Worm (Caenorhabditis elegans) whole organism, L1 larva: ENCODE measurements around the gene fdgt-2.

Experiments used
- alr-1 ChIP-seq: fragments of 200-800 bp; sonication (Bioruptor generic); optimal IDR thresholded peaks from 2 replicates; lab custom pipeline; 2018; ENCODE audit warnings: borderline replicate concordance, mild to moderate bottlenecking, missing genetic modification characterization, missing compliant biosample characterization
- aly-2 ChIP-seq: fragments of 150-350 bp; optimal IDR thresholded peaks from 2 replicates; lab custom pipeline; 2014; ENCODE audit warnings: missing biosample characterization, missing genetic modification characterization
- ceh-82 ChIP-seq, 3 experiments: fragments of 150-350 bp in 1 of 3; sonication (generic microtip) in 2 of 3; optimal IDR thresholded peaks; 2 replicates each; lab custom pipeline; 2014 to 2017; ENCODE audit warnings: missing biosample characterization in 3 of 3, missing genetic modification characterization in 3 of 3
- fos-1 ChIP-seq: fragments of 150-350 bp; optimal IDR thresholded peaks from 2 replicates; lab custom pipeline; 2014; ENCODE audit warnings: missing biosample characterization, missing genetic modification characterization
- hlh-17 ChIP-seq: fragments of 200-800 bp; sonication (Bioruptor generic); optimal IDR thresholded peaks from 2 replicates; lab custom pipeline; 2018; ENCODE audit warnings: missing genetic modification characterization, mild to moderate bottlenecking, missing compliant biosample characterization, moderate library complexity, borderline replicate concordance
- nhr-237 ChIP-seq: fragments of 150-350 bp; optimal IDR thresholded peaks from 2 replicates; lab custom pipeline; 2014; ENCODE audit warnings: missing biosample characterization, missing genetic modification characterization
- unc-98 ChIP-seq: fragments of 200-800 bp; sonication (Bioruptor generic); IDR thresholded peaks from 2 replicates; pipeline ENCODE4 v1.3.6; 2022; ENCODE audit warnings: missing genetic modification characterization, missing compliant biosample characterization

- TF ChIP-seq fos-1 (tag; lab: Kevin White, UChicago) (no peak), alr-1 (no peak), hlh-17 (GFP tag; lab: Kevin White, UChicago) (no peak), ceh-82 (tag; optimal IDR thresholded peaks at IDR 0.05; lab: Kevin White, UChicago) (no peak), unc-98 (GFP tag; lab: Robert Waterston, UW) (no peak), aly-2 (no peak), nhr-237 (tag; lab: Kevin White, UChicago) (no peak)
Measured at ce11 chrII:8451425-8451824, 34.0 kb downstream of the fdgt-2 start.
